Worm (Caenorhabditis elegans): Measurements from ENCODE around the gene picd-1.

Gene picd-1

DNA sequence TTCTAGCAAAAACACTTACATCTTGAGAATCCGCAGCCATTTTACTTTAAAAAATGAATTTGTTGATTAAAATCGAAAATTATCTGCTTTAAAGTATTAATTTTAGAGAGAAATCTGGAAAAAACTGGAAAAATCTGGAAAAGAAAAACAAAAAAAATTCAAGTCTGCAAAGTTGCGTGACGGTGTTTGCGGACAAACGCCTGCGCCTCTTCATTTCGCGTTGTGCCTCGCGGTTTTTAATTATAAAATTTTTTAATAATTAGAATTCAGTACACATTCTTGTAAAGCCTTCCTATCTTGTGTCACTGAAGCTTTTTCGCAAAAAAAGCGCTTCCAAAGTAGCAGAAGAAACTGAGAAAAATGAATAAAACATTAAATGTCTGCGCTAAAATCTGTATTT, 22.0 kb downstream of the picd-1 start, which contains the start of gene W03F9.1 (continued):
- TF ChIP-seq F55B11.4 (tag; optimal IDR thresholded peaks at IDR 0.05; ENCODE audit: borderline replicate concordance, insufficient read depth), result no peak
- peak; percentile 100 for TF ChIP-seq hmg-1.2 (GFP tag; IDR thresholded peaks at IDR 0.05)
- no peak for TF ChIP-seq chd-7 (tag; optimal IDR thresholded peaks at IDR 0.05)
- peak; percentile 27 for TF ChIP-seq ztf-26 (tag; optimal IDR thresholded peaks at IDR 0.05)
- TF ChIP-seq sptf-2 (GFP tag; optimal IDR thresholded peaks at IDR 0.05), result no peak
- TF ChIP-seq nhr-27 (tag; optimal IDR thresholded peaks at IDR 0.05), result no peak
- peak; percentile 57 for TF ChIP-seq attf-5 (GFP tag; optimal IDR thresholded peaks at IDR 0.05)
- no peak for TF ChIP-seq F37B4.10 (GFP tag; IDR thresholded peaks at IDR 0.05)
- no peak for TF ChIP-seq C06A6.2 (GFP tag; conservative IDR thresholded peaks at IDR 0.05)
- peak; percentile 7 for TF ChIP-seq F23B12.7 (tag; optimal IDR thresholded peaks at IDR 0.05; ENCODE audit: insufficient read depth)

DNA sequence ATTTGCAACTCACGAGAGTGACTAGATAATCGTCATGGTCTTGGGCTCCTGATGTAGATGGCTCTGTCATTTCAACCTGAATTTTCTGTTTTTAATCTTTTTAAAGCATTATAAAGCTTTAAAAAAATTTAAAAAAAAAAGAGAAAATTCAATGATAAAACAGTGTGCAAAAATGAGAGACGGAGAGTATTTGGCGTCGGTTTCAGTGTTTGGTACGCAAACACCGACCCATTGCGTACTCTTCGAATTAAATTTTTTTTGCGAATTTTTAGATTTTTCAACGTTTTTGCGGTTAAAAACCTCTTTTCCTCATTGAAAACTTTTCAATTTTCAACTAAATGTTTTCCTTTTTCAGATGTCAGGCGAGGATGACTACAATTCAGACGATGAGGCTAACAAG, 23.3 kb downstream of the picd-1 start, which contains the start of the genes W03F9.2 and sftb-2:
Gene W03F9.2 (minus strand): TSS at position 153 of the 400 bp plus-strand sequence.
Gene sftb-2 (plus strand): TSS at position 356 of the 400 bp plus-strand sequence.
- TF ChIP-seq nhr-80 (tag; optimal IDR thresholded peaks at IDR 0.05), result no peak
- no peak for TF ChIP-seq T07F8.4 (tag; optimal IDR thresholded peaks at IDR 0.05)
- no peak for TF ChIP-seq sea-2 (GFP tag; IDR thresholded peaks at IDR 0.05)
- peak; percentile 93 for TF ChIP-seq hmg-1.2 (GFP tag; IDR thresholded peaks at IDR 0.05)
- TF ChIP-seq F57A8.1 (GFP tag; optimal IDR thresholded peaks at IDR 0.05), result no peak
- TF ChIP-seq hrde-1 (tag; optimal IDR thresholded peaks at IDR 0.05; ENCODE audit: borderline replicate concordance), result no peak
- peak; percentile 13; the same call in 1 of the 2 replicates for TF ChIP-seq mcd-1 (GFP tag; IDR thresholded peaks at IDR 0.05)
- TF ChIP-seq Y67H2A.10 (GFP tag; conservative IDR thresholded peaks at IDR 0.05), result no peak
- no peak for TF ChIP-seq rec-8 (tag; optimal IDR thresholded peaks at IDR 0.05)
- peak; percentile 1 for TF ChIP-seq snpc-1.3 (tag; optimal IDR thresholded peaks at IDR 0.05; ENCODE audit: insufficient read depth)
- TF ChIP-seq lsy-27 (tag; optimal IDR thresholded peaks at IDR 0.05; ENCODE audit: borderline replicate concordance, insufficient read depth), result no peak
- peak; percentile 46; the same call in 1 of the 2 replicates for TF ChIP-seq madf-6 (GFP tag; IDR thresholded peaks at IDR 0.05)
- peak; percentile 47; the same call in 1 of the 2 replicates for TF ChIP-seq D2030.7 (GFP tag; IDR thresholded peaks at IDR 0.05)
- TF ChIP-seq lin-40 (tag; optimal IDR thresholded peaks at IDR 0.05), result peak; percentile 19
- TF ChIP-seq K12H6.12 (tag; optimal IDR thresholded peaks at IDR 0.05), result no peak
- no peak for TF ChIP-seq lir-1 (GFP tag; conservative IDR thresholded peaks at IDR 0.05)

DNA sequence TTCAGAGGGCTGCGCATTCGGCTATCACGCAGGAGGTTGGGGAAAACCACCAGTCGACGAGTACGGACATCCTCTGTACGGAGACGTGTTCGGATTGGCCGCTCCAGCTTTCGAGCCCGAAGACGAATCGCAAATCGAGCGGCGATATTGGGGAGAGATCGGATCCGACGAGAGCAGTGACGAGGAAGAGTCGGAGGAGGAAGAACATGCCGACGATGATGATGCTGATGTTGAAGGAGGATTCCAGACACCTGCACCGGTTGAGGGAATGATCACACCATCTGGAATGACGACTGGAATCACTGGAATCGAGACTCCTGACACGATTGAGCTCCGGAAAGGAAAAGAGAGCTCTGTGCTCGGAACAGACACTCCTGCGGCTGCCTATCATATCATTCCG, 25.6 kb downstream of the picd-1 start:
- TF ChIP-seq ztf-3 (GFP tag; optimal IDR thresholded peaks at IDR 0.05) (no peak), lin-35 (GFP tag; optimal IDR thresholded peaks at IDR 0.05) (no peak), F39B2.1 (GFP tag; IDR thresholded peaks at IDR 0.05) (no peak), akir-1 (GFP tag; optimal IDR thresholded peaks at IDR 0.05) (no peak), zfh-2 (GFP tag; conservative IDR thresholded peaks at IDR 0.05) (peak; percentile 51; the same call in 1 of the 2 replicates), snpc-1.3 (tag; optimal IDR thresholded peaks at IDR 0.05; ENCODE audit: insufficient read depth) (no peak)

DNA sequence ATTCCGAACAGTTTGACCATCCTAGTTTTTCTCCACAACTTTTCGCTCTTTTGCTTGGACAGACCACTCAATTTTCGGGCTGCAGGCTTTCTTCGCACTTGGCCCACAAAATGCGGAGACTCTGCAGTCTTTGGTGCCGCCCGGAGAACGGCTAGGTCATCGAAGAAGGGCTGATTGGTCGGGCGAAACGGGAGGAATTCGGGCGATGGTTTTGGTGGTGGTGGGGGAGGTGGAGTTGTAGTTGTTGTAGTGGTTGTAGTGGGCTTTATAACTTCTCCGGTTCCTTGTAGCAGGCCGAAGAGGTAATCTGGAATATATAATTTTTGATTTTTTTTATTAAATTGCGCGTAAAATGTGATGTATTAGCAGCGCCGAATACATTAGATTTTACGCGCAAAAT, 33.0 kb downstream of the picd-1 start:
- TF ChIP-seq B0336.3 (GFP tag; IDR thresholded peaks at IDR 0.05), result no peak
- TF ChIP-seq zfh-2 (GFP tag; conservative IDR thresholded peaks at IDR 0.05), result peak; percentile 58; the same call in 1 of the 2 replicates
- no peak for TF ChIP-seq athp-1 (tag; optimal IDR thresholded peaks at IDR 0.05)
- TF ChIP-seq akir-1 (GFP tag; optimal IDR thresholded peaks at IDR 0.05), result no peak
- no peak for TF ChIP-seq F33H1.4 (GFP tag; IDR thresholded peaks at IDR 0.05)
- TF ChIP-seq xnd-1 (tag; optimal IDR thresholded peaks at IDR 0.05), result no peak
- TF ChIP-seq fkh-3 (tag; optimal IDR thresholded peaks at IDR 0.05), result no peak
